Worm (Caenorhabditis elegans) whole organism, midembryonic: ENCODE measurements around the gene B0250.18.

Source experiments
- T22C8.4 ChIP-seq: fragments of 200-800 bp; sonication (Bioruptor generic); IDR thresholded peaks from 2 replicates; pipeline ENCODE4 v1.3.6; 2022; ENCODE audit warnings: missing genetic modification characterization, missing compliant biosample characterization
- flt-1 ChIP-seq: fragments of 200-800 bp; sonication (Bioruptor generic); IDR thresholded peaks from 2 replicates; pipeline ENCODE4 v1.3.6; 2022; ENCODE audit warnings: missing genetic modification characterization, missing compliant biosample characterization
- klf-2 ChIP-seq: fragments of 200-800 bp; sonication (Bioruptor generic); conservative IDR thresholded peaks from 2 replicates; pipeline ENCODE4 v1.3.6; 2022; ENCODE audit warnings: missing genetic modification reagents, missing genetic modification characterization, missing compliant biosample characterization
- ztf-23 ChIP-seq: fragments of 200-800 bp; sonication (Bioruptor generic); IDR thresholded peaks from 2 replicates; pipeline ENCODE4 v1.3.6; 2022; ENCODE audit warnings: missing genetic modification reagents, missing genetic modification characterization, missing compliant biosample characterization
- ztf-29 ChIP-seq: fragments of 200-800 bp; sonication (Bioruptor generic); IDR thresholded peaks from 2 replicates; pipeline ENCODE4 v1.3.6; 2022; ENCODE audit warnings: missing genetic modification reagents, missing genetic modification characterization, missing compliant biosample characterization

ce11 chrV:20424229-20425182 is 36.2 kb downstream of the B0250.18 start:
- TF ChIP-seq ztf-23 (GFP tag; lab: Robert Waterston, UW) = 0 out of 2 replicates have a peak, but pooled peaks have one; percentile 36
- TF ChIP-seq klf-2 (GFP tag; lab: Robert Waterston, UW) = no peak
- TF ChIP-seq ztf-29 (GFP tag; lab: Robert Waterston, UW) = no peak
- peak; percentile 45; the same call in 1 of the 2 replicates for TF ChIP-seq flt-1 (GFP tag; lab: Robert Waterston, UW)
- TF ChIP-seq T22C8.4 (GFP tag; lab: Robert Waterston, UW) = no peak
